Fruit fly (Drosophila melanogaster): ENCODE measurements around the gene 140up.

The 140up gene

dm6 chr3R:14088887-14089567, 36.3 kb downstream of the 140up start, which contains the start of gene Npc2b (continued):
- TF ChIP-seq lov (optimal IDR thresholded peaks at IDR 0.05) (no peak), lov (GFP tag; IDR thresholded peaks at IDR 0.05) (0 out of 3 replicates have a peak, but pooled peaks have one; percentile 3), dati (GFP tag; IDR thresholded peaks at IDR 0.05) (no peak), Doc3 (GFP tag; IDR thresholded peaks at IDR 0.05; ENCODE audit: partially characterized antibody) (no peak), CG1792 (GFP tag; optimal IDR thresholded peaks at IDR 0.05) (no peak), danr (GFP tag; IDR thresholded peaks at IDR 0.05) (0 out of 2 replicates have a peak, but pooled peaks have one; percentile 38), CG7786 (GFP tag; optimal IDR thresholded peaks at IDR 0.05) (peak; percentile 11), CG3847 (GFP tag; IDR thresholded peaks at IDR 0.05) (peak; percentile 49; the same call in 1 of the 2 replicates), CG17802 (tag; optimal IDR thresholded peaks at IDR 0.05) (peak; percentile 39), jing (GFP tag; optimal IDR thresholded peaks at IDR 0.05) (no peak), CG4617 (GFP tag; optimal IDR thresholded peaks at IDR 0.05; ENCODE audit: borderline replicate concordance) (peak; percentile 43), CG14965 (GFP tag; optimal IDR thresholded peaks at IDR 0.05; ENCODE audit: borderline replicate concordance) (no peak), CG9437 (GFP tag; optimal IDR thresholded peaks at IDR 0.05) (no peak), Adf1 (GFP tag; IDR thresholded peaks at IDR 0.05) (peak; percentile 7; the same call in 1 of the 2 replicates), onecut (GFP tag; IDR thresholded peaks at IDR 0.05) (peak; percentile 53), Poxn (GFP tag; IDR thresholded peaks at IDR 0.05) (no peak), Nf-YA (GFP tag; IDR thresholded peaks at IDR 0.05) (no peak), CG34422 (GFP tag; IDR thresholded peaks at IDR 0.05) (peak; percentile 79), CG42726 (GFP tag; IDR thresholded peaks at IDR 0.05; ENCODE audit: partially characterized antibody) (peak; percentile 92), CG7357 (GFP tag; IDR thresholded peaks at IDR 0.05) (0 out of 3 replicates have a peak, but pooled peaks have one; percentile 24), CG31388 (GFP tag; optimal IDR thresholded peaks at IDR 0.05) (peak; percentile 18), crp (GFP tag; optimal IDR thresholded peaks at IDR 0.05) (no peak), tap (tag; optimal IDR thresholded peaks at IDR 0.05) (peak; percentile 30), CG4854 (GFP tag; optimal IDR thresholded peaks at IDR 0.05) (peak; percentile 60), CG12769 (tag; optimal IDR thresholded peaks at IDR 0.05) (peak; percentile 23), CG18476 (GFP tag; optimal IDR thresholded peaks at IDR 0.05) (no peak), fd64A (GFP tag; optimal IDR thresholded peaks at IDR 0.05) (no peak), cad (GFP tag; optimal IDR thresholded peaks at IDR 0.05) (no peak), CG9817 (tag; optimal IDR thresholded peaks at IDR 0.05) (peak; percentile 62), BEAF-32 (GFP tag; optimal IDR thresholded peaks at IDR 0.05) (no peak), CG13424 (tag; optimal IDR thresholded peaks at IDR 0.05) (peak; percentile 50), CG34224 (GFP tag; IDR thresholded peaks at IDR 0.05; ENCODE audit: partially characterized antibody) (no peak), Stat92E (GFP tag; optimal IDR thresholded peaks at IDR 0.05) (peak in 1 of 3 experiments; percentile 3), Ada2b (GFP tag; IDR thresholded peaks at IDR 0.05) (peak; percentile 22; the same call in 1 of the 2 replicates), NC2α (GFP tag; optimal IDR thresholded peaks at IDR 0.05) (peak; percentile 20), bbx (GFP tag; IDR thresholded peaks at IDR 0.05; ENCODE audit: partially characterized antibody) (peak; percentile 53; the same call in 1 of the 2 replicates), CG1602 (GFP tag; optimal IDR thresholded peaks at IDR 0.05) (peak; percentile 71), chinmo (GFP tag; IDR thresholded peaks at IDR 0.05; ENCODE audit: partially characterized antibody) (no peak), scrt (GFP tag; optimal IDR thresholded peaks at IDR 0.05) (peak; percentile 11), caup (GFP tag; optimal IDR thresholded peaks at IDR 0.05; ENCODE audit: severe bottlenecking) (peak; percentile 44), CG9609 (GFP tag; optimal IDR thresholded peaks at IDR 0.05) (peak; percentile 44), CG6791 (GFP tag; IDR thresholded peaks at IDR 0.05; ENCODE audit: partially characterized antibody) (peak; percentile 53; the same call in 1 of the 3 replicates), Xrp1 (GFP tag; IDR thresholded peaks at IDR 0.05) (peak; percentile 52), Deaf1 (tag; optimal IDR thresholded peaks at IDR 0.05) (peak; percentile 23), Nf-YC (tag; optimal IDR thresholded peaks at IDR 0.05) (no peak), gt (GFP tag; IDR thresholded peaks at IDR 0.05) (no peak), Trl (optimal IDR thresholded peaks at IDR 0.05) (no peak), Trl (GFP tag; optimal IDR thresholded peaks at IDR 0.05) (peak; percentile 66)

All from whole organism, embryonic.